Fruit fly (Drosophila melanogaster): ENCODE measurements around the gene mRpL44.

mRpL44 gene

dm6 chr3R:5466875-5467274, 3.6 kb downstream of the mRpL44 start, which contains the start of gene RpL35A (continued):
- TF ChIP-seq CG11085 (GFP tag; IDR thresholded peaks at IDR 0.05) (peak; percentile 21; the same call in 1 of the 2 replicates), zfh1 (GFP tag; IDR thresholded peaks at IDR 0.05) (peak; percentile 76), Mrtf (GFP tag; IDR thresholded peaks at IDR 0.05) (no peak), twi (tag; optimal IDR thresholded peaks at IDR 0.05) (peak; percentile 46), Hr51 (GFP tag; optimal IDR thresholded peaks at IDR 0.05) (peak; percentile 63), cato (GFP tag; optimal IDR thresholded peaks at IDR 0.05; ENCODE audit: borderline replicate concordance) (no peak), tin (GFP tag; optimal IDR thresholded peaks at IDR 0.05) (peak; percentile 9), oc (tag; optimal IDR thresholded peaks at IDR 0.05) (no peak), btn (GFP tag; optimal IDR thresholded peaks at IDR 0.05) (peak; percentile 61), CG7357 (GFP tag; IDR thresholded peaks at IDR 0.05) (no peak), Dip2 (GFP tag; IDR thresholded peaks at IDR 0.05) (no peak), CG1024 (GFP tag; IDR thresholded peaks at IDR 0.05) (peak; percentile 56; the same call in 1 of the 2 replicates), dati (GFP tag; IDR thresholded peaks at IDR 0.05) (no peak; the same call in 1 of the 2 replicates), tll (GFP tag; optimal IDR thresholded peaks at IDR 0.05) (no peak), CG17912 (GFP tag; optimal IDR thresholded peaks at IDR 0.05) (peak; percentile 90), corto (GFP tag; optimal IDR thresholded peaks at IDR 0.05) (no peak), CG16813 (GFP tag; IDR thresholded peaks at IDR 0.05; ENCODE audit: partially characterized antibody) (no peak), nau (GFP tag; optimal IDR thresholded peaks at IDR 0.05) (no peak), CG6654 (GFP tag; optimal IDR thresholded peaks at IDR 0.05) (peak; percentile 55), Fer3 (tag; optimal IDR thresholded peaks at IDR 0.05) (peak; percentile 80), CG1647 (GFP tag; optimal IDR thresholded peaks at IDR 0.05) (peak; percentile 27), CG4730 (GFP tag; IDR thresholded peaks at IDR 0.05) (no peak), B-H1 (GFP tag; IDR thresholded peaks at IDR 0.05) (peak; percentile 18; the same call in 1 of the 3 replicates), mam (GFP tag; optimal IDR thresholded peaks at IDR 0.05) (peak; percentile 15), CG12659 (GFP tag; optimal IDR thresholded peaks at IDR 0.05) (peak; percentile 76), CG14710 (tag; optimal IDR thresholded peaks at IDR 0.05) (peak; percentile 71), Xrp1 (GFP tag; IDR thresholded peaks at IDR 0.05) (no peak; the same call in 1 of the 2 replicates), CG5180 (GFP tag; optimal IDR thresholded peaks at IDR 0.05) (no peak), Max (GFP tag; optimal IDR thresholded peaks at IDR 0.05) (peak; percentile 70), CG18262 (tag; optimal IDR thresholded peaks at IDR 0.05) (peak; percentile 58), CG3163 (GFP tag; optimal IDR thresholded peaks at IDR 0.05) (no peak), CG17829 (tag; optimal IDR thresholded peaks at IDR 0.05) (peak; percentile 76), Bdp1 (GFP tag; optimal IDR thresholded peaks at IDR 0.05) (peak; percentile 55), schlank (tag; optimal IDR thresholded peaks at IDR 0.05) (peak; percentile 76), CG4424 (GFP tag; optimal IDR thresholded peaks at IDR 0.05) (peak; percentile 59), CHES-1-like (GFP tag; optimal IDR thresholded peaks at IDR 0.05) (peak; percentile 72), CG3847 (GFP tag; IDR thresholded peaks at IDR 0.05) (peak; percentile 39; the same call in 1 of the 2 replicates), Adf1 (GFP tag; IDR thresholded peaks at IDR 0.05) (no peak), Dip3 (GFP tag; optimal IDR thresholded peaks at IDR 0.05) (peak; percentile 33), pfk (GFP tag; optimal IDR thresholded peaks at IDR 0.05) (peak; percentile 79), bigmax (GFP tag; optimal IDR thresholded peaks at IDR 0.05) (peak; percentile 75), ERR (GFP tag; optimal IDR thresholded peaks at IDR 0.05) (no peak), Meics (GFP tag; optimal IDR thresholded peaks at IDR 0.05) (peak; percentile 87), repo (GFP tag; optimal IDR thresholded peaks at IDR 0.05) (peak; percentile 35), Dek (tag; optimal IDR thresholded peaks at IDR 0.05) (peak; percentile 42), lola (GFP tag; optimal IDR thresholded peaks at IDR 0.05) (no peak), bowl (GFP tag; IDR thresholded peaks at IDR 0.05) (0 out of 2 replicates have a peak, but pooled peaks have one; percentile 15), ac (GFP tag; optimal IDR thresholded peaks at IDR 0.05) (peak; percentile 61), gce (GFP tag; IDR thresholded peaks at IDR 0.05) (peak; percentile 80; the same call in 2 of the 3 replicates), CG4617 (GFP tag; optimal IDR thresholded peaks at IDR 0.05; ENCODE audit: borderline replicate concordance) (peak; percentile 21)

Data from whole organism, embryonic.